Worm (Caenorhabditis elegans) whole organism, young adult: ENCODE results near the gene chil-17.

Experiments used
- egl-18 ChIP-seq: fragments of 200-800 bp; sonication (Bioruptor generic); IDR thresholded peaks from 2 replicates; pipeline ENCODE4 v1.3.6; 2022; ENCODE audit warnings: missing genetic modification reagents, missing genetic modification characterization, missing compliant biosample characterization
- rec-8 ChIP-seq, 2 experiments: sonication (generic microtip); optimal IDR thresholded peaks; 2 replicates each; lab custom pipeline; 2016; ENCODE audit warnings: mild to moderate bottlenecking in 2 of 2, missing genetic modification characterization in 2 of 2, missing genetic modification reagents in 2 of 2, missing genotype in 2 of 2, missing biosample characterization in 1 of 2, missing compliant biosample characterization in 1 of 2, moderate library complexity in 1 of 2

DNA sequence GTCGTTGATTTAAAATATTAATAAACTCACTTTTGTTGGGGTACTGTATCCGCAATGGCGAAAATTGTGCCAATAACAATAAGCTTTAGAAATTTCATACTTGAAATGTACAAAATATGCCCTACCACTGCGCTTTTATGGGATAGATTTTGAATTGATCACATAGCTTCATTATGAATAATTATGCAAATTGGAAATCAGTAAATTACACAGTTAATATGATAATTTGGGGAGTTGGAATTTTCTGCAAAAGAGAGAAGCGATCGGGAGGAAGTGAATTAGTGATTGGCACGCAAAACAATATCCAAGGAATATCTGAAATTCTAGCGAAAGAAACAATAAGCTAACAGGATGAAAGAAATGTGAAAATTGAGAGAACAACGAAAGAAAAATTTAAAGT lies 13.9 kb downstream of the chil-17 start, which contains the start of gene M176.10:
- TF ChIP-seq egl-18 (GFP tag; lab: Robert Waterston, UW) = no peak
- TF ChIP-seq rec-8 (tag; optimal IDR thresholded peaks at IDR 0.05; lab: Kevin White, UChicago) = no peak
